Worm (Caenorhabditis elegans) whole organism, young adult: ENCODE measurements around the gene B0244.10.

Source experiments
- F49E8.2 ChIP-seq: sonication (generic microtip); optimal IDR thresholded peaks from 3 replicates; lab custom pipeline; 2017; ENCODE audit warnings: missing genetic modification characterization, mild to moderate bottlenecking, missing compliant biosample characterization, antibody characterized with exemption, moderate library complexity; ENCODE audit not compliant: insufficient read depth
- Y53F4B.3 ChIP-seq: fragments of 200-800 bp; sonication (Bioruptor generic); IDR thresholded peaks from 2 replicates; pipeline ENCODE4 v1.3.6; 2022; ENCODE audit warnings: missing genetic modification reagents, missing genetic modification characterization, missing compliant biosample characterization
- ama-1 ChIP-seq, 3 experiments: fragments of 150-350 bp in 1 of 3; sonication (generic microtip) in 2 of 3; optimal IDR thresholded peaks; 2 replicates each; lab custom pipeline; 2014 to 2018; ENCODE audit warnings: missing biosample characterization in 2 of 3, missing genetic modification characterization in 2 of 3, missing genetic modification reagents in 2 of 3
- attf-6 ChIP-seq: fragments of 200-800 bp; sonication (Bioruptor generic); IDR thresholded peaks from 2 replicates; pipeline ENCODE4 v1.3.6; 2022; ENCODE audit warnings: missing genetic modification reagents, missing genetic modification characterization, missing compliant biosample characterization
- let-526 ChIP-seq: fragments of 200-800 bp; sonication (Bioruptor generic); IDR thresholded peaks from 2 replicates; pipeline ENCODE4 v1.3.6; 2022; ENCODE audit warnings: missing genetic modification reagents, missing genetic modification characterization, missing compliant biosample characterization
- let-607 ChIP-seq, 2 experiments: fragments of 200-800 bp in 1 of 2; sonication (Bioruptor generic) in 1 of 2; sonication (generic microtip) in 1 of 2; optimal IDR thresholded peaks; 2 replicates each; lab custom pipeline; 2016 to 2018; ENCODE audit warnings: mild to moderate bottlenecking in 2 of 2, missing compliant biosample characterization in 2 of 2, missing genetic modification characterization in 2 of 2, moderate library complexity in 2 of 2, missing genotype in 1 of 2
- lin-26 ChIP-seq: fragments of 200-800 bp; sonication (Bioruptor generic); IDR thresholded peaks from 2 replicates; pipeline ENCODE4 v1.3.6; 2022; ENCODE audit warnings: missing genetic modification reagents, missing genetic modification characterization, missing compliant biosample characterization
- lin-40 ChIP-seq: sonication (generic microtip); optimal IDR thresholded peaks from 2 replicates; lab custom pipeline; 2016; ENCODE audit warnings: missing genetic modification characterization, mild to moderate bottlenecking, missing compliant biosample characterization, missing genotype, missing genetic modification reagents
- nhr-179 ChIP-seq: sonication (generic microtip); optimal IDR thresholded peaks from 2 replicates; lab custom pipeline; 2016; ENCODE audit warnings: mild to moderate bottlenecking, missing genetic modification characterization, missing compliant biosample characterization
- nhr-90 ChIP-seq: sonication (generic microtip); optimal IDR thresholded peaks from 2 replicates; lab custom pipeline; 2016; ENCODE audit warnings: missing genotype, mild to moderate bottlenecking, missing genetic modification characterization, missing compliant biosample characterization
- rec-8 ChIP-seq, 2 experiments: sonication (generic microtip); optimal IDR thresholded peaks; 2 replicates each; lab custom pipeline; 2016; ENCODE audit warnings: mild to moderate bottlenecking in 2 of 2, missing genetic modification characterization in 2 of 2, missing genetic modification reagents in 2 of 2, missing genotype in 2 of 2, missing biosample characterization in 1 of 2, missing compliant biosample characterization in 1 of 2, moderate library complexity in 1 of 2
- repo-1 ChIP-seq: sonication (generic microtip); optimal IDR thresholded peaks from 2 replicates; lab custom pipeline; 2017; ENCODE audit warnings: mild to moderate bottlenecking, missing genetic modification characterization, missing compliant biosample characterization
- ztf-18 ChIP-seq: sonication (generic microtip); optimal IDR thresholded peaks from 2 replicates; lab custom pipeline; 2016; ENCODE audit warnings: missing genotype, mild to moderate bottlenecking, missing genetic modification characterization, missing compliant biosample characterization

DNA sequence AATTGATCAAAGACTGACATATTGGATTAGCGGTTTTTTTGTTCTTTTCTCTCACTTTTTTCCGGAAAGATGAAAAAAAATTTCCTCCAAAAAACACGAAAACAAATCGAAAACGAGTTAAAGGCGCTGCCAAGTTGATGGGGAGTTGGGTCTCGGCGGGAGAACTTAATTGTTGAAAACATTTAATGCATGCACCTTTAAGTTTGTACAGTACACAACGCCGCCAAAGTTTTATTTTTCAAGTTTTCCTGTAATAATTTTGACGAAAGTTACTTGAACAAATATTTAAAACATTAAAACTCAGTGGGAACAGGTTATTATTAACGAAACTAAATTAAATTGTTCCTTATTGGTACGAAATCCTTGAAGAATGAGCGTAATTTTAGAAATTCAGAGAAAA lies 33.5 kb upstream of the B0244.10 start:
- TF ChIP-seq rec-8 (tag; optimal IDR thresholded peaks at IDR 0.05; lab: Kevin White, UChicago) (no peak), attf-6 (GFP tag; lab: Robert Waterston, UW) (no peak), let-607 (tag; optimal IDR thresholded peaks at IDR 0.05; lab: Kevin White, UChicago) (no peak), nhr-90 (tag; lab: Kevin White, UChicago) (no peak), ama-1 (optimal IDR thresholded peaks at IDR 0.05; lab: Kevin White, UChicago) (no peak), ama-1 (GFP tag; optimal IDR thresholded peaks at IDR 0.05; lab: Kevin White, UChicago) (no peak), repo-1 (no peak), ztf-18 (tag; lab: Kevin White, UChicago) (no peak), lin-40 (no peak), let-526 (GFP tag; lab: Robert Waterston, UW) (no peak), nhr-179 (tag; lab: Kevin White, UChicago) (no peak), F49E8.2 (no peak), Y53F4B.3 (no peak), lin-26 (no peak)
